Worm (Caenorhabditis elegans): Measurements from ENCODE around the gene F41H10.1.

The F41H10.1 gene

DNA sequence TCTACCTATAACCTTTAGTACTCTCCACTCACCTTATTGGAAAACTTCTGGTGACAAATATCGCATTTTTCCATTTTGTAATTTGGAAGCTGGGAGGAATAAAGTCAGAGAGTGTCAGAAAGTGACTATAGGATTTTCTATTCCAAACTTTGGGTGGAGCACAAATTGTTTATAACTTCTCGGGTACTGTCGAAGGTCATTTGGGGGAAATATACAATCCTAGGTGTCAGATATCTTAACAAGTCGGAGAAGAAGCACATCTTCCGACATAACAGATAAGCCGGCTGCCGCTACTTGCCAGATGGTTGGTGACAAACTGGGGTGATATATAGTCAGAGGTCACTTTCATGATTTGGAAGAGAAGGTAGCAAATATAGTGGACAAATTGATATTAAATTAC, 36.4 kb downstream of the F41H10.1 start, which contains the start of gene ehn-3:
Gene ehn-3 (minus strand): TSS at position 101 of the 400 bp plus-strand sequence.
- TF ChIP-seq nhr-11 (tag; optimal IDR thresholded peaks at IDR 0.05) (no peak), pax-1 (tag; optimal IDR thresholded peaks at IDR 0.05) (no peak), gmeb-2 (tag; optimal IDR thresholded peaks at IDR 0.05) (no peak), pat-9 (tag; optimal IDR thresholded peaks at IDR 0.05) (no peak), tbx-2 (tag; optimal IDR thresholded peaks at IDR 0.05) (no peak), hlh-30 (tag; optimal IDR thresholded peaks at IDR 0.05; ENCODE audit: insufficient read depth) (no peak), lin-11 (tag; optimal IDR thresholded peaks at IDR 0.05) (no peak), dmd-4 (tag; optimal IDR thresholded peaks at IDR 0.05; ENCODE audit: borderline replicate concordance) (no peak), C38D4.7 (GFP tag; optimal IDR thresholded peaks at IDR 0.05) (no peak), ceh-2 (tag; optimal IDR thresholded peaks at IDR 0.05) (no peak), tbx-7 (tag; optimal IDR thresholded peaks at IDR 0.05) (no peak), ceh-24 (tag; optimal IDR thresholded peaks at IDR 0.05) (no peak), C08G9.2 (tag; optimal IDR thresholded peaks at IDR 0.05) (no peak), nfya-1 (tag; optimal IDR thresholded peaks at IDR 0.05) (no peak), zip-5 (tag; optimal IDR thresholded peaks at IDR 0.05) (no peak)
